Worm (Caenorhabditis elegans): ENCODE measurements around the gene nspb-3.

ce11 chrIV:6576728-6577101 is 18.1 kb downstream of the nspb-3 start:
- no peak for TF ChIP-seq unc-130 (GFP tag; optimal IDR thresholded peaks at IDR 0.05)
- TF ChIP-seq nhr-77 (tag; optimal IDR thresholded peaks at IDR 0.05) = no peak
- TF ChIP-seq skn-1 (tag; optimal IDR thresholded peaks at IDR 0.05) = no peak
- no peak for TF ChIP-seq unc-62 (GFP tag; optimal IDR thresholded peaks at IDR 0.05 in 1 of 2)
- no peak for TF ChIP-seq unc-62 (tag; optimal IDR thresholded peaks at IDR 0.05)
- TF ChIP-seq madf-5 (GFP tag; IDR thresholded peaks at IDR 0.05) = no peak
- TF ChIP-seq ces-1 (GFP tag; optimal IDR thresholded peaks at IDR 0.05) = no peak
- no peak for TF ChIP-seq aha-1 (tag)
- no peak for TF ChIP-seq ctbp-1 (GFP tag; IDR thresholded peaks at IDR 0.05)
- no peak for TF ChIP-seq ZK546.5 (tag; optimal IDR thresholded peaks at IDR 0.05)
- no peak for TF ChIP-seq fos-1 (tag; optimal IDR thresholded peaks at IDR 0.05)
- TF ChIP-seq egl-27 (tag; optimal IDR thresholded peaks at IDR 0.05) = no peak

Measured in whole organism, L4 larva.